Fruit fly (Drosophila melanogaster) whole organism, prepupa: ENCODE results near the gene mor.

ENCODE experiments used
- CG1621 ChIP-seq: fragments of 200-800 bp; sonication (Bioruptor generic); optimal IDR thresholded peaks from 3 replicates; lab custom pipeline; 2018; ENCODE audit warnings: missing biosample characterization, mild to moderate bottlenecking, missing genetic modification characterization
- CG32006 ChIP-seq: fragments of 200-800 bp; sonication (Bioruptor generic); optimal IDR thresholded peaks from 3 replicates; lab custom pipeline; 2017; ENCODE audit warnings: missing biosample characterization, mild to moderate bottlenecking, missing genetic modification characterization
- CG4318 ChIP-seq: fragments of 200-800 bp; sonication (Bioruptor generic); optimal IDR thresholded peaks from 3 replicates; lab custom pipeline; 2017; ENCODE audit warnings: missing biosample characterization, mild to moderate bottlenecking, missing genetic modification characterization
- CG6792 ChIP-seq: fragments of 200-800 bp; sonication (Bioruptor generic); optimal IDR thresholded peaks from 3 replicates; lab custom pipeline; 2016; ENCODE audit warnings: missing biosample characterization, missing genetic modification characterization
- CG6854 ChIP-seq: fragments of 200-800 bp; sonication (Bioruptor generic); optimal IDR thresholded peaks from 2 replicates; lab custom pipeline; 2017; ENCODE audit warnings: missing biosample characterization, mild to moderate bottlenecking, missing genetic modification characterization
- Hr39 ChIP-seq: fragments of 200-800 bp; sonication (Bioruptor generic); optimal IDR thresholded peaks from 2 replicates; lab custom pipeline; 2016; ENCODE audit warnings: missing biosample characterization, missing genetic modification characterization
- achi ChIP-seq: fragments of 200-800 bp; sonication (Bioruptor generic); optimal IDR thresholded peaks from 3 replicates; lab custom pipeline; 2016; ENCODE audit warnings: missing biosample characterization, missing genetic modification characterization
- svp ChIP-seq: fragments of 200-800 bp; sonication (Bioruptor generic); peaks from one replicate; lab custom pipeline; 2016; ENCODE audit warnings: missing biosample characterization, missing genetic modification characterization

- TF ChIP-seq CG1621: no peak
- TF ChIP-seq Hr39 (GFP tag; lab: Kevin White, UChicago): no peak
- TF ChIP-seq CG32006: no peak
- no peak for TF ChIP-seq CG4318
- no peak for TF ChIP-seq CG6792 (GFP tag; lab: Kevin White, UChicago)
- no peak for TF ChIP-seq svp
- no peak for TF ChIP-seq CG6854 (GFP tag; lab: Kevin White, UChicago)
- TF ChIP-seq achi (GFP tag; lab: Kevin White, UChicago): no peak
Measured at dm6 chr3R:16010009-16010505, 37.3 kb upstream of the mor start.
